Fruit fly (Drosophila melanogaster) whole organism, embryonic: Measurements from ENCODE around the gene bab1.

ENCODE experiments used
- B-H2 ChIP-seq: fragments of 200-800 bp; sonication (Bioruptor generic); optimal IDR thresholded peaks from 2 replicates; lab custom pipeline; 2018; ENCODE audit warnings: missing biosample characterization, mild to moderate bottlenecking, missing genetic modification characterization
- CG15269 ChIP-seq: fragments of 200-800 bp; sonication (Bioruptor generic); optimal IDR thresholded peaks from 2 replicates; lab custom pipeline; 2018; ENCODE audit warnings: missing biosample characterization, mild to moderate bottlenecking, missing genetic modification characterization, moderate library complexity
- CG6654 ChIP-seq: fragments of 200-800 bp; sonication (Bioruptor generic); optimal IDR thresholded peaks from 2 replicates; lab custom pipeline; 2017; ENCODE audit warnings: missing biosample characterization, mild to moderate bottlenecking, missing genetic modification characterization
- CG9797 ChIP-seq: fragments of 200-800 bp; sonication (Bioruptor generic); optimal IDR thresholded peaks from 3 replicates; lab custom pipeline; 2018; ENCODE audit warnings: missing biosample characterization, mild to moderate bottlenecking, missing genetic modification characterization
- Dbx ChIP-seq: fragments of 200-800 bp; sonication (Bioruptor generic); IDR thresholded peaks from 3 replicates; pipeline ENCODE4 v1.3.6; 2022; ENCODE audit warnings: missing biosample characterization, missing genetic modification characterization
- Dip2 ChIP-seq: fragments of 200-800 bp; sonication (Bioruptor generic); IDR thresholded peaks from 2 replicates; pipeline ENCODE4 v1.3.6; 2022; ENCODE audit warnings: missing biosample characterization, missing genetic modification characterization
- Lpt ChIP-seq: fragments of >200 bp; optimal IDR thresholded peaks from 2 replicates; lab custom pipeline; 2018; ENCODE audit warnings: missing biosample characterization, missing genetic modification characterization
- Usf ChIP-seq: fragments of 200-800 bp; sonication (Bioruptor generic); optimal IDR thresholded peaks from 2 replicates; lab custom pipeline; 2017; ENCODE audit warnings: missing genotype, missing biosample characterization, missing genetic modification characterization
- esg ChIP-seq: fragments of 200-800 bp; sonication (Bioruptor generic); conservative IDR thresholded peaks from 2 replicates; pipeline ENCODE4 v1.3.6; 2022; ENCODE audit warnings: missing biosample characterization, missing genetic modification characterization
- fd64A ChIP-seq: fragments of 200-800 bp; sonication (Bioruptor generic); optimal IDR thresholded peaks from 3 replicates; lab custom pipeline; 2018; ENCODE audit warnings: missing biosample characterization, mild to moderate bottlenecking, missing genetic modification characterization
- otp ChIP-seq: fragments of 200-800 bp; sonication (Bioruptor generic); IDR thresholded peaks from 3 replicates; pipeline ENCODE4, ENCODE4 v1.3.6; 2022; ENCODE audit warnings: missing biosample characterization, missing genetic modification characterization
- pan ChIP-seq, 4 experiments: fragments of >200 bp in 3 of 4; fragments of 200-800 bp in 1 of 4; sonication (Bioruptor generic) in 1 of 4; optimal IDR thresholded peaks in 3 of 4; IDR thresholded peaks in 1 of 4; 2 replicates each; pipeline versions ENCODE4 v1.3.6 to Lab custom; 2017 to 2022; ENCODE audit warnings: missing biosample characterization in 2 of 4, missing genetic modification characterization in 2 of 4, mixed read lengths in 1 of 4

DNA sequence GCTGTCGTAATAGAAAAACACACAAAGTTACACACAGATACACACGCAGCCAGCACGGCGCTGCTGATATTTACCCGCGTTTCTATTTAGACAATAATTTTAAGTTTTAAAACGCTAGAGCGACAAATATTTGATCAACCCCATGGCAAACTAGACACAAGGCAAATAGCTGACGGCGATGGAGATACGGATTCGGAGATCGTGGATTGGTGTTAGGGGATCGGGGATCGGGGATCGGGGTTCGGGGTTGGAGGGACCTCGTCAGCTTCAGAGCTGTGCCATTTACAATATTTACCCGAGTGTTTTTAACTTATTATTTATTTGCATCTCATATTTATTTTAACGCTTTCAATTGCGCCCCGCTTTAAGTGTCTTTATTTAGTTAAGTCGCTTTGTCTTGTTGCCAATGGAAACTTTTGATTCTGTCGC lies 14.6 kb downstream of the bab1 start:
- TF ChIP-seq Lpt (GFP tag; lab: Kevin White, UChicago) (no peak), Dbx (peak; percentile 73), otp (GFP tag; lab: Robert Waterston, UW) (peak; percentile 57; the same call in 2 of the 3 replicates), CG6654 (peak; percentile 46), Usf (GFP tag; lab: Kevin White, UChicago) (peak; percentile 1), esg (GFP tag; lab: Robert Waterston, UW) (no peak), B-H2 (GFP tag; lab: Kevin White, UChicago) (peak; percentile 55), fd64A (peak; percentile 90), CG9797 (GFP tag; lab: Kevin White, UChicago) (peak; percentile 4), Dip2 (GFP tag; lab: Robert Waterston, UW) (no peak), pan (optimal IDR thresholded peaks at IDR 0.05; lab: Kevin White, UChicago) (no peak), pan (GFP tag; optimal IDR thresholded peaks at IDR 0.05 in 1 of 2, IDR thresholded peaks at IDR 0.05 in 1 of 2) (peak in 1 of 2 experiments; percentile 63), CG15269 (tag; lab: Kevin White, UChicago) (peak; percentile 60)
